Worm (Caenorhabditis elegans) whole organism, young adult: ENCODE data around the gene tctn-1.
A peak's percentile ranks its signal among the peaks of the same experiment; 100 is the strongest.

Source experiments
- B0019.2 ChIP-seq: fragments of 200-800 bp; sonication (Bioruptor generic); conservative IDR thresholded peaks from 2 replicates; pipeline ENCODE4 v1.3.6; 2022; ENCODE audit warnings: missing genetic modification reagents, missing genetic modification characterization, missing compliant biosample characterization
- C06A6.2 ChIP-seq: fragments of 200-800 bp; sonication (Bioruptor generic); conservative IDR thresholded peaks from 2 replicates; pipeline ENCODE4 v1.3.6; 2022; ENCODE audit warnings: missing genetic modification characterization, missing compliant biosample characterization
- F10E7.11 ChIP-seq: sonication (generic microtip); optimal IDR thresholded peaks from 2 replicates; lab custom pipeline; 2017; ENCODE audit warnings: mild to moderate bottlenecking, missing genetic modification characterization, moderate library complexity, missing compliant biosample characterization
- F33H1.4 ChIP-seq: fragments of 200-800 bp; sonication (Bioruptor generic); IDR thresholded peaks from 2 replicates; pipeline ENCODE4 v1.3.6; 2022; ENCODE audit warnings: missing genetic modification reagents, missing genetic modification characterization, missing compliant biosample characterization
- F49E8.2 ChIP-seq: sonication (generic microtip); optimal IDR thresholded peaks from 3 replicates; lab custom pipeline; 2017; ENCODE audit warnings: missing genetic modification characterization, mild to moderate bottlenecking, missing compliant biosample characterization, antibody characterized with exemption, moderate library complexity; ENCODE audit not compliant: insufficient read depth
- F52B5.7 ChIP-seq: sonication (generic microtip); optimal IDR thresholded peaks from 2 replicates; lab custom pipeline; 2016; ENCODE audit warnings: mild to moderate bottlenecking, missing genetic modification characterization, missing compliant biosample characterization
- F55B11.4 ChIP-seq: sonication (generic microtip); optimal IDR thresholded peaks from 2 replicates; lab custom pipeline; 2016; ENCODE audit warnings: missing compliant biosample characterization, missing genetic modification characterization, borderline replicate concordance; ENCODE audit not compliant: insufficient read depth
- F57A8.1 ChIP-seq: fragments of 200-800 bp; sonication (Bioruptor generic); optimal IDR thresholded peaks from 2 replicates; lab custom pipeline; 2018; ENCODE audit warnings: mild to moderate bottlenecking, missing genetic modification characterization, moderate library complexity, missing compliant biosample characterization
- Y56A3A.18 ChIP-seq: fragments of 200-800 bp; sonication (Bioruptor generic); IDR thresholded peaks from 2 replicates; pipeline ENCODE4 v1.3.6; 2022; ENCODE audit warnings: missing genetic modification reagents, missing genetic modification characterization, missing compliant biosample characterization
- Y95B8A.8 ChIP-seq: fragments of 200-800 bp; sonication (Bioruptor generic); IDR thresholded peaks from 2 replicates; pipeline ENCODE4 v1.3.6; 2022; ENCODE audit warnings: missing genetic modification reagents, missing genetic modification characterization, missing compliant biosample characterization
- ama-1 ChIP-seq, 3 experiments: fragments of 150-350 bp in 1 of 3; sonication (generic microtip) in 2 of 3; optimal IDR thresholded peaks; 2 replicates each; lab custom pipeline; 2014 to 2018; ENCODE audit warnings: missing biosample characterization in 2 of 3, missing genetic modification characterization in 2 of 3, missing genetic modification reagents in 2 of 3
- aptf-3 ChIP-seq: fragments of 200-800 bp; sonication (Bioruptor generic); IDR thresholded peaks from 2 replicates; pipeline ENCODE4 v1.3.6; 2022; ENCODE audit warnings: missing genetic modification characterization, missing compliant biosample characterization
- attf-3 ChIP-seq: fragments of 200-800 bp; sonication (Bioruptor generic); conservative IDR thresholded peaks from 2 replicates; pipeline ENCODE4 v1.3.6; 2022; ENCODE audit warnings: missing genetic modification reagents, missing genetic modification characterization, missing compliant biosample characterization
- attf-5 ChIP-seq: fragments of 200-800 bp; sonication (Bioruptor generic); optimal IDR thresholded peaks from 2 replicates; lab custom pipeline; 2018; ENCODE audit warnings: mild to moderate bottlenecking, missing genetic modification characterization, missing compliant biosample characterization
- attf-6 ChIP-seq: fragments of 200-800 bp; sonication (Bioruptor generic); IDR thresholded peaks from 2 replicates; pipeline ENCODE4 v1.3.6; 2022; ENCODE audit warnings: missing genetic modification reagents, missing genetic modification characterization, missing compliant biosample characterization
- bed-1 ChIP-seq: fragments of 200-800 bp; sonication (Bioruptor generic); IDR thresholded peaks from 2 replicates; pipeline ENCODE4 v1.3.6; 2022; ENCODE audit warnings: missing genetic modification reagents, missing genetic modification characterization, missing compliant biosample characterization
- ceh-100 ChIP-seq: fragments of 200-800 bp; sonication (Bioruptor generic); IDR thresholded peaks from 2 replicates; pipeline ENCODE4 v1.3.6; 2022; ENCODE audit warnings: missing genetic modification reagents, missing genetic modification characterization, missing compliant biosample characterization
- dox-1 ChIP-seq: fragments of 200-800 bp; sonication (Bioruptor generic); IDR thresholded peaks from 2 replicates; pipeline ENCODE4 v1.3.6; 2022; ENCODE audit warnings: missing genetic modification reagents, missing genetic modification characterization, missing compliant biosample characterization
- egl-44 ChIP-seq: fragments of 200-800 bp; sonication (Bioruptor generic); IDR thresholded peaks from 2 replicates; pipeline ENCODE4 v1.3.6; 2022; ENCODE audit warnings: missing genetic modification reagents, missing genetic modification characterization, missing compliant biosample characterization
- hlh-26 ChIP-seq: fragments of 200-800 bp; sonication (Bioruptor generic); conservative IDR thresholded peaks from 2 replicates; pipeline ENCODE4 v1.3.6; 2022; ENCODE audit warnings: missing genetic modification reagents, missing genetic modification characterization, missing compliant biosample characterization
- hmg-1.2 ChIP-seq: fragments of 200-800 bp; sonication (Bioruptor generic); IDR thresholded peaks from 2 replicates; pipeline ENCODE4 v1.3.6; 2022; ENCODE audit warnings: missing genetic modification reagents, missing genetic modification characterization, missing compliant biosample characterization
- hrde-1 ChIP-seq: sonication (generic microtip); optimal IDR thresholded peaks from 2 replicates; lab custom pipeline; 2016; ENCODE audit warnings: missing genetic modification characterization, mild to moderate bottlenecking, missing compliant biosample characterization, moderate library complexity, missing genotype, missing genetic modification reagents, borderline replicate concordance
- lin-26 ChIP-seq: fragments of 200-800 bp; sonication (Bioruptor generic); IDR thresholded peaks from 2 replicates; pipeline ENCODE4 v1.3.6; 2022; ENCODE audit warnings: missing genetic modification reagents, missing genetic modification characterization, missing compliant biosample characterization
- lin-35 ChIP-seq, 3 experiments: fragments of 150-350 bp in 2 of 3; sonication (generic microtip) in 1 of 3; optimal IDR thresholded peaks; 2 replicates each; lab custom pipeline; 2014 to 2018; ENCODE audit warnings: missing biosample characterization in 3 of 3, missing genetic modification characterization in 3 of 3, missing genetic modification reagents in 3 of 3
- lin-54 ChIP-seq: fragments of 200-800 bp; sonication (Bioruptor generic); optimal IDR thresholded peaks from 2 replicates; lab custom pipeline; 2018; ENCODE audit warnings: mild to moderate bottlenecking, missing genetic modification characterization, missing compliant biosample characterization
- lir-1 ChIP-seq: fragments of 200-800 bp; sonication (Bioruptor generic); conservative IDR thresholded peaks from 2 replicates; pipeline ENCODE4 v1.3.6; 2022; ENCODE audit warnings: missing genetic modification reagents, missing genetic modification characterization, missing compliant biosample characterization
- madf-6 ChIP-seq: fragments of 200-800 bp; sonication (Bioruptor generic); IDR thresholded peaks from 2 replicates; pipeline ENCODE4 v1.3.6; 2022; ENCODE audit warnings: missing genetic modification reagents, missing genetic modification characterization, missing compliant biosample characterization
- mcd-1 ChIP-seq: fragments of 200-800 bp; sonication (Bioruptor generic); IDR thresholded peaks from 2 replicates; pipeline ENCODE4 v1.3.6; 2022; ENCODE audit warnings: missing genetic modification reagents, missing genetic modification characterization, missing compliant biosample characterization
- mel-28 ChIP-seq: sonication (generic microtip); optimal IDR thresholded peaks from 2 replicates; lab custom pipeline; 2016; ENCODE audit warnings: borderline replicate concordance, mild to moderate bottlenecking, missing genetic modification characterization, missing compliant biosample characterization
- nhr-179 ChIP-seq: sonication (generic microtip); optimal IDR thresholded peaks from 2 replicates; lab custom pipeline; 2016; ENCODE audit warnings: mild to moderate bottlenecking, missing genetic modification characterization, missing compliant biosample characterization
- nhr-80 ChIP-seq: sonication (generic microtip); optimal IDR thresholded peaks from 2 replicates; lab custom pipeline; 2016; ENCODE audit warnings: missing genetic modification characterization, missing compliant biosample characterization
- pha-4 ChIP-seq: fragments of 150-350 bp; sonication (generic microtip); optimal IDR thresholded peaks from 2 replicates; lab custom pipeline; 2014; ENCODE audit warnings: missing biosample characterization, missing genetic modification reagents, missing genetic modification characterization
- repo-1 ChIP-seq: sonication (generic microtip); optimal IDR thresholded peaks from 2 replicates; lab custom pipeline; 2017; ENCODE audit warnings: mild to moderate bottlenecking, missing genetic modification characterization, missing compliant biosample characterization
- snpc-3.4 ChIP-seq: sonication (generic microtip); optimal IDR thresholded peaks from 2 replicates; lab custom pipeline; 2017; ENCODE audit warnings: missing genetic modification characterization, mild to moderate bottlenecking, missing compliant biosample characterization, antibody characterized with exemption, moderate library complexity, missing genotype, missing genetic modification reagents
- unc-62 ChIP-seq: fragments of 150-350 bp; optimal IDR thresholded peaks from 2 replicates; lab custom pipeline; 2014; ENCODE audit warnings: missing biosample characterization, missing genetic modification reagents, missing genetic modification characterization
- xnd-1 ChIP-seq: sonication (generic microtip); optimal IDR thresholded peaks from 2 replicates; lab custom pipeline; 2016; ENCODE audit warnings: missing genotype, missing genetic modification reagents, missing genetic modification characterization, missing compliant biosample characterization
- zim-3 ChIP-seq: sonication (generic microtip); optimal IDR thresholded peaks from 2 replicates; lab custom pipeline; 2017; ENCODE audit warnings: mild to moderate bottlenecking, missing genetic modification characterization, moderate library complexity, missing compliant biosample characterization
- ztf-6 ChIP-seq: fragments of 200-800 bp; sonication (Bioruptor generic); IDR thresholded peaks from 2 replicates; pipeline ENCODE4 v1.3.6; 2022; ENCODE audit warnings: missing genetic modification reagents, missing genetic modification characterization, missing compliant biosample characterization

The tctn-1 gene

ce11 chrIV:4747553-4747952 is at the start of gene tctn-1:
TSS of gene tctn-1 (minus strand) at chrIV:4747832.
- no peak for TF ChIP-seq aptf-3 (GFP tag; lab: Robert Waterston, UW)
- no peak for TF ChIP-seq ceh-100 (GFP tag; lab: Robert Waterston, UW)
- no peak for TF ChIP-seq C06A6.2 (GFP tag; lab: Robert Waterston, UW)
- TF ChIP-seq mcd-1 = peak; percentile 23; the same call in 1 of the 2 replicates
- TF ChIP-seq nhr-80 = no peak
- no peak for TF ChIP-seq bed-1 (GFP tag; lab: Robert Waterston, UW)
- peak; percentile 11 for TF ChIP-seq F10E7.11 (tag; lab: Kevin White, UChicago)
- TF ChIP-seq F52B5.7 = no peak
- TF ChIP-seq nhr-179 (tag; lab: Kevin White, UChicago) = no peak
- TF ChIP-seq unc-62 (GFP tag; lab: Kevin White, UChicago) = no peak
- TF ChIP-seq madf-6 (GFP tag; lab: Robert Waterston, UW) = peak; percentile 16; the same call in 1 of the 2 replicates
- 0 out of 2 replicates have a peak, but pooled peaks have one; percentile 38 for TF ChIP-seq Y56A3A.18
- peak; percentile 51 for TF ChIP-seq hrde-1 (tag; lab: Kevin White, UChicago)
- TF ChIP-seq B0019.2 (GFP tag; lab: Robert Waterston, UW) = no peak
- no peak for TF ChIP-seq ztf-6
- peak; percentile 11 for TF ChIP-seq snpc-3.4 (tag; lab: Kevin White, UChicago)
- peak; percentile 22; the same call in 1 of the 2 replicates for TF ChIP-seq hmg-1.2 (GFP tag; lab: Robert Waterston, UW)
- no peak for TF ChIP-seq F55B11.4 (tag; lab: Kevin White, UChicago)
- 0 out of 2 replicates have a peak, but pooled peaks have one; percentile 14 for TF ChIP-seq dox-1
- TF ChIP-seq pha-4 (tag; lab: Kevin White, UChicago) = no peak
- 0 out of 2 replicates have a peak, but pooled peaks have one; percentile 24 for TF ChIP-seq lin-26 (GFP tag; lab: Robert Waterston, UW)
- peak; percentile 28 for TF ChIP-seq F49E8.2 (tag; lab: Kevin White, UChicago)
- TF ChIP-seq lin-54 (GFP tag; lab: Kevin White, UChicago) = no peak
- TF ChIP-seq attf-3 (GFP tag; lab: Robert Waterston, UW) = no peak
- TF ChIP-seq repo-1 = peak; percentile 69
- no peak for TF ChIP-seq F33H1.4 (GFP tag; lab: Robert Waterston, UW)
- TF ChIP-seq lir-1 (GFP tag; lab: Robert Waterston, UW) = no peak
- TF ChIP-seq xnd-1 (tag; lab: Kevin White, UChicago) = no peak
- no peak for TF ChIP-seq hlh-26 (GFP tag; lab: Robert Waterston, UW)
- TF ChIP-seq zim-3 (tag; lab: Kevin White, UChicago) = no peak
- no peak for TF ChIP-seq attf-6 (GFP tag; lab: Robert Waterston, UW)
- no peak for TF ChIP-seq mel-28 (tag; lab: Kevin White, UChicago)
- TF ChIP-seq Y95B8A.8 (GFP tag; lab: Robert Waterston, UW) = 0 out of 2 replicates have a peak, but pooled peaks have one; percentile 52
- TF ChIP-seq F57A8.1 (GFP tag; lab: Kevin White, UChicago) = no peak
- TF ChIP-seq attf-5 = peak; percentile 17
- peak; percentile 25 for TF ChIP-seq ama-1 (optimal IDR thresholded peaks at IDR 0.05; lab: Kevin White, UChicago)
- TF ChIP-seq ama-1 (GFP tag; optimal IDR thresholded peaks at IDR 0.05; lab: Kevin White, UChicago) = peak in 1 of 2 experiments; percentile 51
- no peak for TF ChIP-seq lin-35 (GFP tag; optimal IDR thresholded peaks at IDR 0.05; lab: Kevin White, UChicago)

- TF ChIP-seq hmg-1.2 (GFP tag; lab: Robert Waterston, UW) (0 out of 2 replicates have a peak, but pooled peaks have one; percentile 9), egl-44 (GFP tag; lab: Robert Waterston, UW) (no peak)
- TF ChIP-seq, all 124 proteins: peak for 1
Observed at ce11 chrIV:4795111-4795510, 47.5 kb upstream of the tctn-1 start.
